Worm (Caenorhabditis elegans) whole organism, L1 larva: ENCODE results near the gene spp-12.

Source experiments
- efl-1 ChIP-seq, 4 experiments: fragments of 150-350 bp; optimal IDR thresholded peaks in 3 of 4; peaks in 1 of 4; 1 replicate in 1 of 4; 2 replicates in 3 of 4; lab custom pipeline; 2014; ENCODE audit warnings: missing biosample characterization in 2 of 4, missing genetic modification characterization in 2 of 4, missing genetic modification reagents in 2 of 4
- nhr-28 ChIP-seq: fragments of 150-350 bp; optimal IDR thresholded peaks from 2 replicates; lab custom pipeline; 2014; ENCODE audit warnings: missing biosample characterization, missing genetic modification characterization
- skn-1 ChIP-seq: fragments of 150-350 bp; optimal IDR thresholded peaks from 2 replicates; lab custom pipeline; 2014; ENCODE audit warnings: missing biosample characterization, missing genetic modification characterization

DNA sequence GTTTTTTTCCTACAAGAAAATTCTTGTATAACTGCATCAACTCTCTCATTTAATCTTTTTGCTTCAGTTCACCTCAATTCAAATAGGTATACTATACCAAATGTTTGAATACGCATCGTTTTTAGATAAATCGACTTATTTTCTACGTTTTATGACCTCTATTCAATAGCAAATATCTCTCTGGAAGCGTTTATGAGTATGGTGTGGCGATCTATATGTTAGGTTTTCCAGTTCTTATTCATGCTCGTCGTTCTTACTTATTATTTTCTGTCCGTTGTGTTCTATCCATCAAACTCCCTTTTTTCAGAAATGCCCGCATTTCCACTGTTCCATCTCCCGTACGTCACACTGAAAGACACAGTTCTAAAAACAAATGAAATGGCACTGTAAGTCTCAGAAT is 9.0 kb upstream of the spp-12 start, which contains the start of gene T22G5.3:
- TF ChIP-seq nhr-28 (tag; lab: Kevin White, UChicago) = no peak
- TF ChIP-seq skn-1 (tag; lab: Kevin White, UChicago) = no peak
- no peak for TF ChIP-seq efl-1 (optimal IDR thresholded peaks at IDR 0.05; lab: Kevin White, UChicago)
- no peak for TF ChIP-seq efl-1 (GFP tag; optimal IDR thresholded peaks at IDR 0.05 in 1 of 2; lab: Kevin White, UChicago)
